Fruit fly (Drosophila melanogaster) whole organism, embryonic: ENCODE measurements around the gene CG8142.

Experiments used
- Abd-B ChIP-seq: fragments of 200-800 bp; sonication (Bioruptor generic); optimal IDR thresholded peaks from 2 replicates; lab custom pipeline; 2018; ENCODE audit warnings: missing biosample characterization, mild to moderate bottlenecking, missing genetic modification characterization, moderate library complexity
- Adf1 ChIP-seq: fragments of 200-800 bp; sonication (Bioruptor generic); IDR thresholded peaks from 2 replicates; pipeline ENCODE4 v1.3.6; 2022; ENCODE audit warnings: missing biosample characterization, missing genetic modification characterization
- Blimp-1 ChIP-seq: fragments of 200-800 bp; sonication (Bioruptor generic); optimal IDR thresholded peaks from 3 replicates; lab custom pipeline; 2018; ENCODE audit warnings: missing biosample characterization, missing genetic modification characterization, mild to moderate bottlenecking, moderate library complexity, missing genetic modification reagents
- CG10267 ChIP-seq: fragments of 200-800 bp; sonication (Bioruptor generic); optimal IDR thresholded peaks from 2 replicates; lab custom pipeline; 2018; ENCODE audit warnings: missing biosample characterization, mild to moderate bottlenecking, missing genetic modification characterization, moderate library complexity
- CG10274 ChIP-seq: fragments of 200-800 bp; sonication (Bioruptor generic); optimal IDR thresholded peaks from 3 replicates; lab custom pipeline; 2017; ENCODE audit warnings: missing biosample characterization, mild to moderate bottlenecking, missing genetic modification characterization
- CG10565 ChIP-seq: fragments of 200-800 bp; sonication (Bioruptor generic); optimal IDR thresholded peaks from 3 replicates; lab custom pipeline; 2016; ENCODE audit warnings: missing biosample characterization, mild to moderate bottlenecking, missing genetic modification characterization
- CG10979 ChIP-seq: fragments of 200-800 bp; sonication (Bioruptor generic); optimal IDR thresholded peaks from 2 replicates; lab custom pipeline; 2018; ENCODE audit warnings: missing biosample characterization, mild to moderate bottlenecking, missing genetic modification characterization, moderate library complexity
- CG11247 ChIP-seq: fragments of 200-800 bp; sonication (Bioruptor generic); IDR thresholded peaks from 2 replicates; pipeline ENCODE4 v1.3.6; 2022; ENCODE audit warnings: missing biosample characterization, missing genetic modification characterization
- CG1233 ChIP-seq: fragments of 200-800 bp; sonication (Bioruptor generic); optimal IDR thresholded peaks from 4 replicates; lab custom pipeline; 2018; ENCODE audit warnings: missing biosample characterization, mild to moderate bottlenecking, missing genetic modification characterization
- CG17359 ChIP-seq: fragments of 200-800 bp; sonication (Bioruptor generic); optimal IDR thresholded peaks from 3 replicates; lab custom pipeline; 2018; ENCODE audit warnings: missing biosample characterization, mild to moderate bottlenecking, missing genetic modification characterization, moderate library complexity
- CG17829 ChIP-seq: fragments of 200-800 bp; optimal IDR thresholded peaks from 2 replicates; lab custom pipeline; 2019; ENCODE audit warnings: missing biosample characterization, mild to moderate bottlenecking, missing genetic modification characterization, moderate library complexity
- CG2199 ChIP-seq: fragments of 200-800 bp; sonication (Bioruptor generic); IDR thresholded peaks from 3 replicates; pipeline ENCODE4 v1.3.6; 2022; ENCODE audit warnings: missing biosample characterization, missing genetic modification characterization
- CG3065 ChIP-seq: fragments of 200-800 bp; sonication (Bioruptor generic); optimal IDR thresholded peaks from 2 replicates; lab custom pipeline; 2016; ENCODE audit warnings: missing biosample characterization, missing genetic modification characterization
- CG31441 ChIP-seq: fragments of 200-800 bp; sonication (Bioruptor generic); IDR thresholded peaks from 2 replicates; pipeline ENCODE4 v1.3.6; 2022; ENCODE audit warnings: missing biosample characterization, missing genetic modification characterization
- CG32772 ChIP-seq: fragments of 200-800 bp; sonication (Bioruptor generic); IDR thresholded peaks from 2 replicates; pipeline ENCODE4 v1.3.6; 2022; ENCODE audit warnings: missing biosample characterization, missing genetic modification characterization
- CG3847 ChIP-seq: fragments of 200-800 bp; sonication (Bioruptor generic); IDR thresholded peaks from 2 replicates; pipeline ENCODE4 v1.3.6; 2022; ENCODE audit warnings: missing biosample characterization, missing genetic modification characterization
- CG7372 ChIP-seq: fragments of 200-800 bp; sonication (Bioruptor generic); IDR thresholded peaks from 2 replicates; pipeline ENCODE4 v1.3.6; 2022; ENCODE audit warnings: missing biosample characterization, missing genetic modification characterization
- CG8478 ChIP-seq: fragments of >200 bp; optimal IDR thresholded peaks from 2 replicates; lab custom pipeline; 2018
- CG8765 ChIP-seq: fragments of 200-800 bp; sonication (Bioruptor generic); IDR thresholded peaks from 2 replicates; pipeline ENCODE4 v1.3.6; 2022; ENCODE audit warnings: missing biosample characterization, missing genetic modification characterization
- CG9932 ChIP-seq: fragments of 200-800 bp; sonication (Bioruptor generic); IDR thresholded peaks from 2 replicates; pipeline ENCODE4 v1.3.6; 2022; ENCODE audit warnings: missing biosample characterization, missing genetic modification characterization
- D19A ChIP-seq: fragments of 200-800 bp; optimal IDR thresholded peaks from 3 replicates; lab custom pipeline; 2019; ENCODE audit warnings: missing biosample characterization, mild to moderate bottlenecking, missing genetic modification characterization, moderate library complexity
- Doc2 ChIP-seq: fragments of 200-800 bp; sonication (Bioruptor generic); IDR thresholded peaks from 2 replicates; pipeline ENCODE4 v1.3.6; 2022; ENCODE audit warnings: missing biosample characterization, missing genetic modification characterization
- E2f1 ChIP-seq: fragments of 200-800 bp; sonication (Bioruptor generic); IDR thresholded peaks from 2 replicates; pipeline ENCODE4 v1.3.6; 2022; ENCODE audit warnings: missing biosample characterization, missing genetic modification characterization
- E2f2 ChIP-seq: fragments of 200-800 bp; sonication (Bioruptor generic); IDR thresholded peaks from 2 replicates; pipeline ENCODE4 v1.3.6; 2022; ENCODE audit warnings: missing biosample characterization, missing genetic modification characterization
- Fer3 ChIP-seq: fragments of 200-800 bp; sonication (Bioruptor generic); optimal IDR thresholded peaks from 2 replicates; lab custom pipeline; 2018; ENCODE audit warnings: missing biosample characterization, mild to moderate bottlenecking, missing genetic modification characterization, moderate library complexity
- HmgZ ChIP-seq: fragments of 200-800 bp; sonication (Bioruptor generic); optimal IDR thresholded peaks from 2 replicates; lab custom pipeline; 2018; ENCODE audit warnings: missing biosample characterization, mild to moderate bottlenecking, missing genetic modification characterization
- Hr51 ChIP-seq, 2 experiments: fragments of 200-800 bp; sonication (Bioruptor generic); optimal IDR thresholded peaks; 2 replicates in 1 of 2; 3 replicates in 1 of 2; lab custom pipeline; 2016 to 2018; ENCODE audit warnings: missing biosample characterization in 2 of 2, missing genetic modification characterization in 2 of 2, mild to moderate bottlenecking in 1 of 2, moderate library complexity in 1 of 2
- Med ChIP-seq: fragments of 200-800 bp; sonication (Bioruptor generic); peaks from one replicate; lab custom pipeline; 2016; ENCODE audit warnings: missing biosample characterization, missing genetic modification characterization, mild to moderate bottlenecking, inconsistent platforms, moderate library complexity
- Pdp1 ChIP-seq, 2 experiments: fragments of 200-800 bp; sonication (Bioruptor generic); optimal IDR thresholded peaks; 3 replicates each; lab custom pipeline; 2016; ENCODE audit warnings: missing biosample characterization in 2 of 2, missing genetic modification characterization in 2 of 2, mild to moderate bottlenecking in 1 of 2, moderate library complexity in 1 of 2
- ci ChIP-seq: fragments of 200-800 bp; sonication (Bioruptor generic); IDR thresholded peaks from 3 replicates; pipeline ENCODE4 v1.3.6; 2022; ENCODE audit warnings: missing biosample characterization, missing genetic modification characterization
- disco-r ChIP-seq: fragments of 200-800 bp; sonication (Bioruptor generic); optimal IDR thresholded peaks from 2 replicates; lab custom pipeline; 2016; ENCODE audit warnings: missing biosample characterization, missing genetic modification characterization
- eve ChIP-seq, 2 experiments: fragments of >200 bp; optimal IDR thresholded peaks; 2 replicates each; lab custom pipeline; 2017; ENCODE audit warnings: missing biosample characterization in 2 of 2, missing genetic modification characterization in 2 of 2
- eyg ChIP-seq: fragments of 200-800 bp; sonication (Bioruptor generic); optimal IDR thresholded peaks from 3 replicates; lab custom pipeline; 2016; ENCODE audit warnings: missing biosample characterization, missing genetic modification characterization
- fd102C ChIP-seq: fragments of 200-800 bp; sonication (Bioruptor generic); optimal IDR thresholded peaks from 2 replicates; lab custom pipeline; 2018; ENCODE audit warnings: missing biosample characterization, mild to moderate bottlenecking, missing genetic modification characterization, moderate library complexity
- fd3F ChIP-seq: fragments of 200-800 bp; sonication (Bioruptor generic); optimal IDR thresholded peaks from 2 replicates; lab custom pipeline; 2018; ENCODE audit warnings: missing biosample characterization, mild to moderate bottlenecking, missing genetic modification characterization, moderate library complexity
- fd96Cb ChIP-seq: fragments of 200-800 bp; sonication (Bioruptor generic); optimal IDR thresholded peaks from 2 replicates; lab custom pipeline; 2018; ENCODE audit warnings: missing biosample characterization, mild to moderate bottlenecking, missing genetic modification characterization, moderate library complexity
- grn ChIP-seq: fragments of 200-800 bp; sonication (Bioruptor generic); optimal IDR thresholded peaks from 3 replicates; lab custom pipeline; 2017; ENCODE audit warnings: missing biosample characterization, missing genetic modification characterization
- gsb ChIP-seq: fragments of 200-800 bp; sonication (Bioruptor generic); IDR thresholded peaks from 2 replicates; pipeline ENCODE4 v1.3.6; 2022; ENCODE audit warnings: missing biosample characterization, missing genetic modification characterization
- h ChIP-seq: fragments of >200 bp; optimal IDR thresholded peaks from 2 replicates; lab custom pipeline; 2017
- jing ChIP-seq: fragments of 200-800 bp; sonication (Bioruptor generic); optimal IDR thresholded peaks from 2 replicates; lab custom pipeline; 2018; ENCODE audit warnings: missing biosample characterization, mild to moderate bottlenecking, missing genetic modification characterization
- lmd ChIP-seq: fragments of 200-800 bp; sonication (Bioruptor generic); IDR thresholded peaks from 2 replicates; pipeline ENCODE4 v1.3.6; 2022; ENCODE audit warnings: missing biosample characterization, missing genetic modification characterization
- nerfin-2 ChIP-seq: fragments of 200-800 bp; sonication (Bioruptor generic); IDR thresholded peaks from 2 replicates; pipeline ENCODE4 v1.3.6; 2022; ENCODE audit warnings: missing biosample characterization, missing genetic modification characterization; ENCODE audit not compliant: partially characterized antibody
- onecut ChIP-seq: fragments of 200-800 bp; sonication (Bioruptor generic); IDR thresholded peaks from 2 replicates; pipeline ENCODE4 v1.3.6; 2022; ENCODE audit warnings: missing biosample characterization, missing genetic modification characterization
- p53 ChIP-seq: fragments of 200-800 bp; sonication (Bioruptor generic); optimal IDR thresholded peaks from 2 replicates; lab custom pipeline; 2016; ENCODE audit warnings: missing biosample characterization, missing genetic modification characterization
- pnt ChIP-seq: fragments of 200-800 bp; sonication (Bioruptor generic); optimal IDR thresholded peaks from 3 replicates; lab custom pipeline; 2016; ENCODE audit warnings: missing biosample characterization, missing genetic modification characterization
- ranshi ChIP-seq: fragments of 200-800 bp; sonication (Bioruptor generic); IDR thresholded peaks from 2 replicates; pipeline ENCODE4 v1.3.6; 2022; ENCODE audit warnings: missing biosample characterization, missing genetic modification characterization
- sisA ChIP-seq: fragments of 200-800 bp; sonication (Bioruptor generic); IDR thresholded peaks from 2 replicates; pipeline ENCODE4 v1.3.6; 2022; ENCODE audit warnings: missing biosample characterization, missing genetic modification characterization
- slbo ChIP-seq: fragments of 200-800 bp; sonication (Bioruptor generic); IDR thresholded peaks from 2 replicates; pipeline ENCODE4 v1.3.6; 2022; ENCODE audit warnings: missing biosample characterization, missing genetic modification characterization
- slou ChIP-seq: fragments of 200-800 bp; sonication (Bioruptor generic); optimal IDR thresholded peaks from 3 replicates; lab custom pipeline; 2016; ENCODE audit warnings: missing biosample characterization, missing genetic modification characterization
- wdn ChIP-seq: fragments of 200-800 bp; sonication (Bioruptor generic); IDR thresholded peaks from 2 replicates; pipeline ENCODE4 v1.3.6; 2022; ENCODE audit warnings: missing biosample characterization, missing genetic modification characterization
- zfh1 ChIP-seq: fragments of 200-800 bp; sonication (Bioruptor generic); IDR thresholded peaks from 3 replicates; pipeline ENCODE4 v1.3.6; 2022; ENCODE audit warnings: missing biosample characterization, missing genetic modification characterization

CG8142 gene

dm6 chrX:17880269-17880889 is 35.9 kb upstream of the CG8142 start (continued):
- TF ChIP-seq CG10267 (tag; lab: Kevin White, UChicago) (peak; percentile 72), CG11247 (peak; percentile 96), sisA (GFP tag; lab: Robert Waterston, UW) (peak; percentile 94), eve (GFP tag; optimal IDR thresholded peaks at IDR 0.05; lab: Kevin White, UChicago) (peak in 1 of 2 experiments; percentile 89), CG17359 (tag; lab: Kevin White, UChicago) (peak; percentile 94), lmd (peak; percentile 96), ranshi (GFP tag; lab: Robert Waterston, UW) (peak; percentile 95), CG8478 (no peak), Fer3 (tag; lab: Kevin White, UChicago) (peak; percentile 95), HmgZ (tag; lab: Kevin White, UChicago) (peak; percentile 97), Med (GFP tag; lab: Kevin White, UChicago) (peak; percentile 100), Hr51 (GFP tag; optimal IDR thresholded peaks at IDR 0.05; lab: Kevin White, UChicago) (peak; percentile 94 to 95), CG32772 (GFP tag; lab: Robert Waterston, UW) (peak; percentile 97), eyg (GFP tag; lab: Kevin White, UChicago) (peak; percentile 89), grn (GFP tag; lab: Kevin White, UChicago) (peak; percentile 83), Abd-B (GFP tag; lab: Kevin White, UChicago) (peak; percentile 99), gsb (GFP tag; lab: Robert Waterston, UW) (peak; percentile 93), CG9932 (GFP tag; lab: Robert Waterston, UW) (peak; percentile 97), Doc2 (peak; percentile 70; the same call in 1 of the 2 replicates), wdn (GFP tag; lab: Robert Waterston, UW) (peak; percentile 94), D19A (tag; lab: Kevin White, UChicago) (peak; percentile 82), fd3F (peak; percentile 91), CG17829 (tag; lab: Kevin White, UChicago) (peak; percentile 94), CG10274 (GFP tag; lab: Kevin White, UChicago) (peak; percentile 77), slbo (GFP tag; lab: Robert Waterston, UW) (peak; percentile 98), E2f1 (peak; percentile 93), ci (GFP tag; lab: Robert Waterston, UW) (peak; percentile 98), CG7372 (peak; percentile 95), onecut (GFP tag; lab: Robert Waterston, UW) (peak; percentile 91), CG3065 (GFP tag; lab: Kevin White, UChicago) (peak; percentile 87), Pdp1 (GFP tag; optimal IDR thresholded peaks at IDR 0.05; lab: Kevin White, UChicago) (peak; percentile 95 to 97), Adf1 (GFP tag; lab: Robert Waterston, UW) (peak; percentile 81), nerfin-2 (no peak), E2f2 (peak; percentile 80), fd96Cb (tag; lab: Kevin White, UChicago) (peak; percentile 90), Blimp-1 (GFP tag; lab: Kevin White, UChicago) (peak; percentile 88), slou (GFP tag; lab: Kevin White, UChicago) (peak; percentile 89), zfh1 (peak; percentile 93), CG1233 (GFP tag; lab: Kevin White, UChicago) (peak; percentile 90), CG3847 (peak; percentile 95), CG8765 (GFP tag; lab: Robert Waterston, UW) (peak; percentile 83), h (lab: Kevin White, UChicago) (no peak), disco-r (peak; percentile 93), CG10565 (GFP tag; lab: Kevin White, UChicago) (peak; percentile 14), CG31441 (GFP tag; lab: Robert Waterston, UW) (peak; percentile 97), jing (GFP tag; lab: Kevin White, UChicago) (peak; percentile 94), CG2199 (GFP tag; lab: Robert Waterston, UW) (no peak), CG10979 (peak; percentile 85), pnt (GFP tag; lab: Kevin White, UChicago) (peak; percentile 95), fd102C (GFP tag; lab: Kevin White, UChicago) (no peak), p53 (peak; percentile 78)
